ENCODE assay signal across 5 worm cellular contexts in genomic region chrV:13578637-13579036, ce11.
TF ChIP-seq lines count a peak whose summit lies in the region.

Gene C50B8.6 (plus strand): TSS chrV:13578972.

TF ChIP-seq in whole organism, L1 larva, 84 proteins besides CTCF, POLR2A, EP300 and RAD21:
- peak; percentile 39 for TF ChIP-seq elt-2 (tag; optimal IDR thresholded peaks at IDR 0.05; lab: Kevin White, UChicago)
- TF ChIP-seq ztf-11 (tag; optimal IDR thresholded peaks at IDR 0.05; lab: Kevin White, UChicago) = no peak
- TF ChIP-seq hlh-4 (tag; optimal IDR thresholded peaks at IDR 0.05; lab: Kevin White, UChicago) = no peak
- no peak for TF ChIP-seq tbx-2 (tag; optimal IDR thresholded peaks at IDR 0.05; lab: Kevin White, UChicago)

TF ChIP-seq in whole organism, L2 larva, 48 proteins besides CTCF, POLR2A, EP300 and RAD21:
- TF ChIP-seq ama-1 (optimal IDR thresholded peaks at IDR 0.05; lab: Kevin White, UChicago) = no peak
- TF ChIP-seq Y55F3AM.14 (GFP tag; optimal IDR thresholded peaks at IDR 0.05; lab: Kevin White, UChicago) = no peak
- peak; percentile 60 for TF ChIP-seq fos-1 (tag; optimal IDR thresholded peaks at IDR 0.05; lab: Kevin White, UChicago)
- TF ChIP-seq dmd-4 (tag; optimal IDR thresholded peaks at IDR 0.05; lab: Kevin White, UChicago) = no peak
- TF ChIP-seq unc-39 (tag; optimal IDR thresholded peaks at IDR 0.05; lab: Kevin White, UChicago) = no peak

TF ChIP-seq in whole organism, L3 larva, 47 proteins besides CTCF, POLR2A, EP300 and RAD21:
- TF ChIP-seq ztf-11 (tag; optimal IDR thresholded peaks at IDR 0.05; lab: Kevin White, UChicago) = no peak
- TF ChIP-seq elt-2 (tag; optimal IDR thresholded peaks at IDR 0.05; lab: Kevin White, UChicago) = peak; percentile 67
- peak; percentile 52 for TF ChIP-seq pha-4 (tag; optimal IDR thresholded peaks at IDR 0.05; lab: Kevin White, UChicago)
- no peak for TF ChIP-seq daf-12 (tag; optimal IDR thresholded peaks at IDR 0.05; lab: Kevin White, UChicago)

TF ChIP-seq in whole organism, L4 larva, 104 proteins besides CTCF, POLR2A, EP300 and RAD21 (continues in another document):
- TF ChIP-seq D1046.2 (GFP tag; IDR thresholded peaks at IDR 0.05; lab: Robert Waterston, UW) (no peak), hlh-11 (tag; optimal IDR thresholded peaks at IDR 0.05; lab: Kevin White, UChicago) (peak; percentile 36), R02D3.7 (tag; optimal IDR thresholded peaks at IDR 0.05; lab: Kevin White, UChicago) (no peak), lim-7 (GFP tag; IDR thresholded peaks at IDR 0.05; lab: Robert Waterston, UW) (no peak), jun-1 (tag; optimal IDR thresholded peaks at IDR 0.05; lab: Kevin White, UChicago) (no peak), ceh-32 (tag; optimal IDR thresholded peaks at IDR 0.05; lab: Kevin White, UChicago; ENCODE audit: poor library complexity) (no peak), nhr-41 (GFP tag; IDR thresholded peaks at IDR 0.05; lab: Robert Waterston, UW) (no peak), nhr-25 (tag; optimal IDR thresholded peaks at IDR 0.05; lab: Kevin White, UChicago; ENCODE audit: borderline replicate concordance, insufficient read depth) (no peak), ZK546.5 (tag; optimal IDR thresholded peaks at IDR 0.05; lab: Kevin White, UChicago) (no peak), attf-4 (tag; optimal IDR thresholded peaks at IDR 0.05; lab: Kevin White, UChicago) (no peak), ces-1 (GFP tag; optimal IDR thresholded peaks at IDR 0.05; lab: Kevin White, UChicago) (no peak), spr-1 (tag; optimal IDR thresholded peaks at IDR 0.05; lab: Kevin White, UChicago) (no peak), daf-16 (GFP tag; optimal IDR thresholded peaks at IDR 0.05; lab: Kevin White, UChicago) (no peak), daf-16 (tag; optimal IDR thresholded peaks at IDR 0.05; lab: Kevin White, UChicago) (peak; percentile 77), lin-15B (tag; optimal IDR thresholded peaks at IDR 0.05; lab: Kevin White, UChicago) (no peak), tag-97 (GFP tag; IDR thresholded peaks at IDR 0.05; lab: Robert Waterston, UW) (no peak), nhr-42 (GFP tag; IDR thresholded peaks at IDR 0.05; lab: Robert Waterston, UW) (no peak), lsy-2 (tag; optimal IDR thresholded peaks at IDR 0.05; lab: Kevin White, UChicago) (no peak), spr-3 (GFP tag; optimal IDR thresholded peaks at IDR 0.05; lab: Kevin White, UChicago) (no peak), daf-8 (GFP tag; IDR thresholded peaks at IDR 0.05; lab: Robert Waterston, UW) (no peak), zfp-3 (GFP tag; conservative IDR thresholded peaks at IDR 0.05; lab: Robert Waterston, UW) (no peak), unc-62 (GFP tag; optimal IDR thresholded peaks at IDR 0.05 in 1 of 2; lab: Kevin White, UChicago) (peak in 1 of 2 experiments; percentile 64), unc-62 (tag; optimal IDR thresholded peaks at IDR 0.05; lab: Kevin White, UChicago) (no peak), cey-2 (tag; optimal IDR thresholded peaks at IDR 0.05; lab: Kevin White, UChicago; ENCODE audit: borderline replicate concordance, insufficient read depth) (no peak), snpc-1.2 (GFP tag; IDR thresholded peaks at IDR 0.05; lab: Robert Waterston, UW) (no peak), dve-1 (tag; optimal IDR thresholded peaks at IDR 0.05; lab: Kevin White, UChicago; ENCODE audit: insufficient read depth) (peak; percentile 34), saeg-2 (GFP tag; IDR thresholded peaks at IDR 0.05; lab: Robert Waterston, UW) (no peak), mdt-29 (GFP tag; IDR thresholded peaks at IDR 0.05; lab: Robert Waterston, UW) (no peak), mxl-3 (GFP tag; optimal IDR thresholded peaks at IDR 0.05; lab: Kevin White, UChicago) (peak; percentile 26), zfp-2 (tag; optimal IDR thresholded peaks at IDR 0.05; lab: Kevin White, UChicago) (no peak), gei-8 (GFP tag; optimal IDR thresholded peaks at IDR 0.05; lab: Kevin White, UChicago) (no peak), ztf-7 (tag; optimal IDR thresholded peaks at IDR 0.05; lab: Kevin White, UChicago) (no peak), lin-1 (GFP tag; IDR thresholded peaks at IDR 0.05; lab: Robert Waterston, UW) (no peak), egl-27 (tag; optimal IDR thresholded peaks at IDR 0.05; lab: Kevin White, UChicago) (no peak), sdz-12 (GFP tag; optimal IDR thresholded peaks at IDR 0.05; lab: Kevin White, UChicago) (no peak), lir-3 (tag; optimal IDR thresholded peaks at IDR 0.05; lab: Kevin White, UChicago) (no peak), mep-1 (tag; optimal IDR thresholded peaks at IDR 0.05; lab: Kevin White, UChicago) (no peak), ctbp-1 (GFP tag; IDR thresholded peaks at IDR 0.05; lab: Robert Waterston, UW) (no peak), nhr-28 (tag; optimal IDR thresholded peaks at IDR 0.05; lab: Kevin White, UChicago) (peak; percentile 50), daf-19 (GFP tag; conservative IDR thresholded peaks at IDR 0.05; lab: Robert Waterston, UW) (no peak), nhr-6 (tag; optimal IDR thresholded peaks at IDR 0.05; lab: Kevin White, UChicago) (no peak), unc-39 (tag; optimal IDR thresholded peaks at IDR 0.05; lab: Kevin White, UChicago) (no peak)

TF ChIP-seq in whole organism, young adult, 124 proteins besides CTCF, POLR2A, EP300 and RAD21:
- no peak for TF ChIP-seq pha-4 (tag; optimal IDR thresholded peaks at IDR 0.05; lab: Kevin White, UChicago)
- peak; percentile 82 for TF ChIP-seq nhr-80 (tag; optimal IDR thresholded peaks at IDR 0.05; lab: Kevin White, UChicago)
